Fruit fly (Drosophila melanogaster) whole organism, embryonic: Measurements from ENCODE around the gene CG43999.

Experiments
- Abd-B ChIP-seq: fragments of 200-800 bp; sonication (Bioruptor generic); optimal IDR thresholded peaks from 2 replicates; lab custom pipeline; 2018; ENCODE audit warnings: missing biosample characterization, mild to moderate bottlenecking, missing genetic modification characterization, moderate library complexity
- BtbVII ChIP-seq: fragments of 200-800 bp; sonication (Bioruptor generic); optimal IDR thresholded peaks from 3 replicates; lab custom pipeline; 2017; ENCODE audit warnings: missing biosample characterization, mild to moderate bottlenecking, missing genetic modification characterization
- CG10147 ChIP-seq: fragments of 200-800 bp; sonication (Bioruptor generic); optimal IDR thresholded peaks from 2 replicates; lab custom pipeline; 2019; ENCODE audit warnings: missing biosample characterization, mild to moderate bottlenecking, missing genetic modification characterization, moderate library complexity
- CG13296 ChIP-seq: fragments of 200-800 bp; sonication (Bioruptor generic); optimal IDR thresholded peaks from 3 replicates; lab custom pipeline; 2018; ENCODE audit warnings: missing biosample characterization, mild to moderate bottlenecking, missing genetic modification characterization
- CG13894 ChIP-seq: fragments of 200-800 bp; sonication (Bioruptor generic); optimal IDR thresholded peaks from 3 replicates; lab custom pipeline; 2018; ENCODE audit warnings: missing biosample characterization, mild to moderate bottlenecking, missing genetic modification characterization, moderate library complexity
- CG14667 ChIP-seq: fragments of 200-800 bp; sonication (Bioruptor generic); IDR thresholded peaks from 2 replicates; pipeline ENCODE4 v1.3.6; 2022; ENCODE audit warnings: missing biosample characterization, missing genetic modification characterization
- CG14710 ChIP-seq: fragments of 200-800 bp; sonication (Bioruptor generic); optimal IDR thresholded peaks from 3 replicates; lab custom pipeline; 2019; ENCODE audit warnings: missing biosample characterization, mild to moderate bottlenecking, missing genetic modification characterization, moderate library complexity
- CG17829 ChIP-seq: fragments of 200-800 bp; optimal IDR thresholded peaks from 2 replicates; lab custom pipeline; 2019; ENCODE audit warnings: missing biosample characterization, mild to moderate bottlenecking, missing genetic modification characterization, moderate library complexity
- CG18262 ChIP-seq: fragments of 200-800 bp; optimal IDR thresholded peaks from 3 replicates; lab custom pipeline; 2019; ENCODE audit warnings: missing biosample characterization, mild to moderate bottlenecking, missing genetic modification characterization, moderate library complexity
- CG2678 ChIP-seq: fragments of 200-800 bp; sonication (Bioruptor generic); optimal IDR thresholded peaks from 3 replicates; lab custom pipeline; 2019; ENCODE audit warnings: missing biosample characterization, mild to moderate bottlenecking, missing genetic modification characterization, moderate library complexity
- CG30020 ChIP-seq: fragments of 200-800 bp; optimal IDR thresholded peaks from 2 replicates; lab custom pipeline; 2019; ENCODE audit warnings: missing biosample characterization, mild to moderate bottlenecking, missing genetic modification characterization, moderate library complexity
- CG31224 ChIP-seq: fragments of 200-800 bp; sonication (Bioruptor generic); IDR thresholded peaks from 2 replicates; pipeline ENCODE4 v1.3.6; 2022; ENCODE audit warnings: missing biosample characterization, missing genetic modification characterization
- CG31365 ChIP-seq: fragments of 200-800 bp; sonication (Bioruptor generic); optimal IDR thresholded peaks from 2 replicates; lab custom pipeline; 2018; ENCODE audit warnings: missing biosample characterization, mild to moderate bottlenecking, missing genetic modification characterization
- CG34422 ChIP-seq: fragments of 200-800 bp; sonication (Bioruptor generic); IDR thresholded peaks from 3 replicates; pipeline ENCODE4 v1.3.6; 2022; ENCODE audit warnings: missing biosample characterization, missing genetic modification characterization
- CG4360 ChIP-seq: fragments of 200-800 bp; sonication (Bioruptor generic); IDR thresholded peaks from 2 replicates; pipeline ENCODE4 v1.3.6; 2022; ENCODE audit warnings: missing biosample characterization, missing genetic modification characterization
- CG43689 ChIP-seq: fragments of 200-800 bp; sonication (Bioruptor generic); IDR thresholded peaks from 2 replicates; pipeline ENCODE4 v1.3.6; 2022; ENCODE audit warnings: missing biosample characterization, missing genetic modification characterization
- CG4730 ChIP-seq: fragments of 200-800 bp; sonication (Bioruptor generic); IDR thresholded peaks from 2 replicates; pipeline ENCODE4 v1.3.6; 2022; ENCODE audit warnings: missing biosample characterization, missing genetic modification characterization
- CG4820 ChIP-seq: fragments of 200-800 bp; sonication (Bioruptor generic); optimal IDR thresholded peaks from 3 replicates; lab custom pipeline; 2016; ENCODE audit warnings: missing biosample characterization, missing genetic modification characterization
- CG7271 ChIP-seq: fragments of 200-800 bp; sonication (Bioruptor generic); optimal IDR thresholded peaks from 2 replicates; lab custom pipeline; 2018; ENCODE audit warnings: missing biosample characterization, mild to moderate bottlenecking, missing genetic modification characterization, moderate library complexity
- CG8089 ChIP-seq: fragments of 200-800 bp; sonication (Bioruptor generic); optimal IDR thresholded peaks from 3 replicates; lab custom pipeline; 2016; ENCODE audit warnings: missing biosample characterization, missing genetic modification characterization
- CG9609 ChIP-seq: fragments of 200-800 bp; sonication (Bioruptor generic); optimal IDR thresholded peaks from 3 replicates; lab custom pipeline; 2016; ENCODE audit warnings: missing biosample characterization, missing genetic modification characterization
- Dp ChIP-seq: fragments of 200-800 bp; sonication (Bioruptor generic); optimal IDR thresholded peaks from 2 replicates; lab custom pipeline; 2018; ENCODE audit warnings: missing biosample characterization, mild to moderate bottlenecking, missing genetic modification characterization, moderate library complexity
- Ets65A ChIP-seq: fragments of 200-800 bp; sonication (Bioruptor generic); peaks from one replicate; lab custom pipeline; 2016; ENCODE audit warnings: missing biosample characterization, missing genetic modification characterization
- GATAe ChIP-seq: fragments of 200-800 bp; sonication (Bioruptor generic); conservative IDR thresholded peaks from 2 replicates; pipeline ENCODE4 v1.3.6; 2022; ENCODE audit warnings: missing biosample characterization, missing genetic modification characterization
- HHEX ChIP-seq: fragments of 200-800 bp; sonication (Bioruptor generic); optimal IDR thresholded peaks from 3 replicates; lab custom pipeline; 2017; ENCODE audit warnings: missing biosample characterization, mild to moderate bottlenecking, missing genetic modification characterization, missing genetic modification reagents
- Meics ChIP-seq: fragments of 200-800 bp; sonication (Bioruptor generic); optimal IDR thresholded peaks from 2 replicates; lab custom pipeline; 2017; ENCODE audit warnings: missing biosample characterization, mild to moderate bottlenecking, missing genetic modification characterization
- Sox100B ChIP-seq: fragments of 200-800 bp; sonication (Bioruptor generic); optimal IDR thresholded peaks from 3 replicates; lab custom pipeline; 2018; ENCODE audit warnings: missing biosample characterization, mild to moderate bottlenecking, missing genetic modification characterization
- Sry-δ ChIP-seq: fragments of 200-800 bp; sonication (Bioruptor generic); optimal IDR thresholded peaks from 2 replicates; lab custom pipeline; 2016; ENCODE audit warnings: missing biosample characterization, missing genetic modification characterization
- Xrp1 ChIP-seq: fragments of 200-800 bp; sonication (Bioruptor generic); IDR thresholded peaks from 2 replicates; pipeline ENCODE4 v1.3.6; 2022; ENCODE audit warnings: missing biosample characterization, missing genetic modification characterization
- al ChIP-seq: fragments of 200-800 bp; sonication (Bioruptor generic); IDR thresholded peaks from 2 replicates; pipeline ENCODE4 v1.3.6; 2022; ENCODE audit warnings: missing biosample characterization, missing genetic modification characterization
- bbx ChIP-seq: fragments of 200-800 bp; sonication (Bioruptor generic); IDR thresholded peaks from 2 replicates; pipeline ENCODE4 v1.3.6; 2022; ENCODE audit warnings: missing biosample characterization, missing genetic modification characterization; ENCODE audit not compliant: partially characterized antibody
- br ChIP-seq: fragments of >200 bp; optimal IDR thresholded peaks from 2 replicates; lab custom pipeline; 2017
- ci ChIP-seq: fragments of 200-800 bp; sonication (Bioruptor generic); IDR thresholded peaks from 3 replicates; pipeline ENCODE4 v1.3.6; 2022; ENCODE audit warnings: missing biosample characterization, missing genetic modification characterization
- gfzf ChIP-seq: fragments of 200-800 bp; sonication (Bioruptor generic); optimal IDR thresholded peaks from 2 replicates; lab custom pipeline; 2016; ENCODE audit warnings: missing biosample characterization, mild to moderate bottlenecking, missing genetic modification characterization, moderate library complexity
- gt ChIP-seq: fragments of 200-800 bp; sonication (Bioruptor generic); IDR thresholded peaks from 2 replicates; pipeline ENCODE4 v1.3.6; 2022; ENCODE audit warnings: missing biosample characterization, missing genetic modification characterization
- kah ChIP-seq: fragments of 200-800 bp; sonication (Bioruptor generic); optimal IDR thresholded peaks from 2 replicates; lab custom pipeline; 2018; ENCODE audit warnings: missing biosample characterization, mild to moderate bottlenecking, missing genetic modification characterization
- kni ChIP-seq: fragments of 200-800 bp; sonication (Bioruptor generic); optimal IDR thresholded peaks from 3 replicates; lab custom pipeline; 2017; ENCODE audit warnings: mild to moderate bottlenecking, missing biosample characterization, missing genetic modification reagents, missing genetic modification characterization
- lmd ChIP-seq: fragments of 200-800 bp; sonication (Bioruptor generic); IDR thresholded peaks from 2 replicates; pipeline ENCODE4 v1.3.6; 2022; ENCODE audit warnings: missing biosample characterization, missing genetic modification characterization
- onecut ChIP-seq: fragments of 200-800 bp; sonication (Bioruptor generic); IDR thresholded peaks from 2 replicates; pipeline ENCODE4 v1.3.6; 2022; ENCODE audit warnings: missing biosample characterization, missing genetic modification characterization
- pnt ChIP-seq: fragments of 200-800 bp; sonication (Bioruptor generic); optimal IDR thresholded peaks from 3 replicates; lab custom pipeline; 2016; ENCODE audit warnings: missing biosample characterization, missing genetic modification characterization
- pros ChIP-seq: fragments of 200-800 bp; sonication (Bioruptor generic); optimal IDR thresholded peaks from 3 replicates; lab custom pipeline; 2019; ENCODE audit warnings: missing biosample characterization, mild to moderate bottlenecking, missing genetic modification characterization, moderate library complexity
- row ChIP-seq: fragments of 200-800 bp; sonication (Bioruptor generic); IDR thresholded peaks from 3 replicates; pipeline ENCODE4 v1.3.6; 2022; ENCODE audit warnings: missing biosample characterization, missing genetic modification characterization
- shn ChIP-seq: fragments of 200-800 bp; sonication (Bioruptor generic); optimal IDR thresholded peaks from 3 replicates; lab custom pipeline; 2016; ENCODE audit warnings: missing biosample characterization, missing genetic modification characterization
- sisA ChIP-seq: fragments of 200-800 bp; sonication (Bioruptor generic); IDR thresholded peaks from 2 replicates; pipeline ENCODE4 v1.3.6; 2022; ENCODE audit warnings: missing biosample characterization, missing genetic modification characterization
- slp2 ChIP-seq: fragments of 200-800 bp; sonication (Bioruptor generic); optimal IDR thresholded peaks from 2 replicates; lab custom pipeline; 2016; ENCODE audit warnings: missing biosample characterization, missing genetic modification characterization
- stc ChIP-seq: fragments of 200-800 bp; sonication (Bioruptor generic); IDR thresholded peaks from 2 replicates; pipeline ENCODE4 v1.3.6; 2022; ENCODE audit warnings: missing biosample characterization, missing genetic modification characterization
- toy ChIP-seq: fragments of 200-800 bp; sonication (Bioruptor generic); IDR thresholded peaks from 2 replicates; pipeline ENCODE4 v1.3.6; 2022; ENCODE audit warnings: missing biosample characterization, missing genetic modification characterization
- trh ChIP-seq: fragments of 200-800 bp; sonication (Bioruptor generic); optimal IDR thresholded peaks from 2 replicates; lab custom pipeline; 2016; ENCODE audit warnings: missing biosample characterization, missing genetic modification characterization
- vnd ChIP-seq: fragments of 200-800 bp; sonication (Bioruptor generic); IDR thresholded peaks from 3 replicates; pipeline ENCODE4 v1.3.6; 2022; ENCODE audit warnings: missing biosample characterization, missing genetic modification characterization; ENCODE audit not compliant: partially characterized antibody
- zen ChIP-seq: fragments of 200-800 bp; sonication (Bioruptor generic); optimal IDR thresholded peaks from 3 replicates; lab custom pipeline; 2018; ENCODE audit warnings: missing biosample characterization, mild to moderate bottlenecking, missing genetic modification characterization, moderate library complexity

The CG43999 gene

DNA sequence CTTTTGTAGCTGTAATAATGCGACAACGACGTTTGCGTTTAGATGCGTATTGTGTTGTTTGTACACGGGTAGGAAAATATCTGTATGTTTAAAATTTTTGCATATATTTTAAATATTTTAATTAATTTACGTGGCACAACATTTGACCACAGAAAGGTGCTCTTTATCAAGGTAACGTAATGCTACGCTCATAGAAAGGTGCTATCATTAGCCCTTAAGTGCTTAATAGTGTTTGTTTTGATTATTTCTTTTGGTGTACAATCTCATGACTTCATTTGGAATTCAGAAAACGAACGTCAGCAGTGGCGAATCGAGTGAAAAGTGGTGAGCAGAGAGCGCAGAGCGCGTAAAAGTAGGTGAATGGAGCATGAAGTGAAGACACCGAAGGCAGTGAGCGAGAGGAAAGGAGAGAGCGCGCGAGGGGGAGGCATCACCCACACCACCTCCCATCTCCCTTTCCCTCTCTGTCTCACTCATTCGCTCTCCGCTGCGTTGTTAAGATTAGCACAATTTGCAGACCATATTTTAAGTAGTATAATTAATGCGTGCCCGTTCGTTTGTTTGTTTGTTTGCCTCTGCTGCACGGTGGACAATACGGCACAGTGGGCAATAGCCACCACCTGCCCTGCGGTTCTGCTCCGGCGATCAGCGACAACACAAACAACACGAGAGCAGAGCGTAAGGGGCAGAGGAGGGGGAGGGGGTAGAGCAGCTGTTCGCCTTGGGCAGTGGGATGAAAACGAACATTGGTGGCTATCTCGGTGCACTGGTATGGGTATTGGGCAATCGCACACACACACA is 6.9 kb downstream of the CG43999 start (continued):
- TF ChIP-seq zen (tag; lab: Kevin White, UChicago) (no peak), CG13894 (tag; lab: Kevin White, UChicago) (no peak), Dp (GFP tag; lab: Kevin White, UChicago) (no peak), gt (GFP tag; lab: Robert Waterston, UW) (no peak), BtbVII (no peak), CG4360 (GFP tag; lab: Robert Waterston, UW) (no peak), CG2678 (peak; percentile 60), br (no peak), trh (GFP tag; lab: Kevin White, UChicago) (no peak), CG31365 (tag; lab: Kevin White, UChicago) (no peak), Meics (peak; percentile 5), shn (peak; percentile 2), CG7271 (tag; lab: Kevin White, UChicago) (no peak), CG14667 (no peak), sisA (GFP tag; lab: Robert Waterston, UW) (peak; percentile 49), pros (GFP tag; lab: Kevin White, UChicago) (peak; percentile 87), CG18262 (tag; lab: Kevin White, UChicago) (peak; percentile 26), Abd-B (GFP tag; lab: Kevin White, UChicago) (no peak), toy (GFP tag; lab: Robert Waterston, UW) (no peak), pnt (GFP tag; lab: Kevin White, UChicago) (no peak), CG34422 (GFP tag; lab: Robert Waterston, UW) (peak; percentile 67; the same call in 2 of the 3 replicates), bbx (GFP tag; lab: Robert Waterston, UW) (peak; percentile 50), CG17829 (no peak), CG8089 (no peak), vnd (GFP tag; lab: Robert Waterston, UW) (no peak), Sry-δ (GFP tag; lab: Kevin White, UChicago) (no peak), onecut (GFP tag; lab: Robert Waterston, UW) (peak; percentile 12; the same call in 1 of the 2 replicates), Xrp1 (GFP tag; lab: Robert Waterston, UW) (peak; percentile 58), kni (GFP tag; lab: Kevin White, UChicago) (peak; percentile 81), ci (peak; percentile 57; the same call in 1 of the 3 replicates), row (GFP tag; lab: Robert Waterston, UW) (peak; percentile 59; the same call in 2 of the 3 replicates), CG4820 (GFP tag; lab: Kevin White, UChicago) (no peak), Ets65A (peak; percentile 8), kah (GFP tag; lab: Kevin White, UChicago) (peak; percentile 57), CG14710 (no peak), lmd (peak; percentile 52; the same call in 1 of the 2 replicates), CG10147 (GFP tag; lab: Kevin White, UChicago) (no peak), CG31224 (GFP tag; lab: Robert Waterston, UW) (peak; percentile 43; the same call in 1 of the 2 replicates), CG13296 (GFP tag; lab: Kevin White, UChicago) (no peak), gfzf (GFP tag; lab: Kevin White, UChicago) (no peak), CG43689 (GFP tag; lab: Robert Waterston, UW) (no peak), CG30020 (no peak), stc (GFP tag; lab: Robert Waterston, UW) (peak; percentile 74), slp2 (GFP tag; lab: Kevin White, UChicago) (peak; percentile 11), al (GFP tag; lab: Robert Waterston, UW) (no peak), GATAe (GFP tag; lab: Robert Waterston, UW) (no peak), CG9609 (GFP tag; lab: Kevin White, UChicago) (no peak), Sox100B (peak; percentile 36), CG4730 (GFP tag; lab: Robert Waterston, UW) (peak; percentile 48; the same call in 1 of the 2 replicates), HHEX (GFP tag; lab: Kevin White, UChicago) (peak; percentile 32)
